Fruit fly (Drosophila melanogaster) whole organism, embryonic: Measurements from ENCODE around the gene Pcyt1.

Experiments
- Asciz ChIP-seq: fragments of 200-800 bp; sonication (Bioruptor generic); optimal IDR thresholded peaks from 2 replicates; lab custom pipeline; 2017; ENCODE audit warnings: missing biosample characterization, mild to moderate bottlenecking, missing genetic modification characterization, missing genetic modification reagents
- Atf-2 ChIP-seq: fragments of 200-800 bp; sonication (Bioruptor generic); optimal IDR thresholded peaks from 2 replicates; lab custom pipeline; 2016; ENCODE audit warnings: missing biosample characterization, missing genetic modification characterization
- Bdp1 ChIP-seq: fragments of 200-800 bp; sonication (Bioruptor generic); optimal IDR thresholded peaks from 3 replicates; lab custom pipeline; 2016; ENCODE audit warnings: missing biosample characterization, missing genetic modification characterization
- CG10267 ChIP-seq: fragments of 200-800 bp; sonication (Bioruptor generic); optimal IDR thresholded peaks from 2 replicates; lab custom pipeline; 2018; ENCODE audit warnings: missing biosample characterization, mild to moderate bottlenecking, missing genetic modification characterization, moderate library complexity
- CG12219 ChIP-seq: fragments of 200-800 bp; sonication (Bioruptor generic); optimal IDR thresholded peaks from 3 replicates; lab custom pipeline; 2018; ENCODE audit warnings: missing biosample characterization, mild to moderate bottlenecking, missing genetic modification characterization
- CG13775 ChIP-seq: fragments of 200-800 bp; sonication (Bioruptor generic); optimal IDR thresholded peaks from 3 replicates; lab custom pipeline; 2017; ENCODE audit warnings: missing biosample characterization, mild to moderate bottlenecking, missing genetic modification characterization
- CG14965 ChIP-seq: fragments of 200-800 bp; sonication (Bioruptor generic); optimal IDR thresholded peaks from 2 replicates; lab custom pipeline; 2016; ENCODE audit warnings: missing biosample characterization, missing genetic modification characterization, borderline replicate concordance
- CG17612 ChIP-seq: fragments of 200-800 bp; sonication (Bioruptor generic); IDR thresholded peaks from 2 replicates; pipeline ENCODE4 v1.3.6; 2022; ENCODE audit warnings: missing biosample characterization, missing genetic modification characterization
- CG18011 ChIP-seq: fragments of 200-800 bp; sonication (Bioruptor generic); optimal IDR thresholded peaks from 2 replicates; lab custom pipeline; 2017; ENCODE audit warnings: missing biosample characterization, missing genetic modification characterization, mild to moderate bottlenecking, moderate library complexity, missing genotype
- CG18262 ChIP-seq: fragments of 200-800 bp; optimal IDR thresholded peaks from 3 replicates; lab custom pipeline; 2019; ENCODE audit warnings: missing biosample characterization, mild to moderate bottlenecking, missing genetic modification characterization, moderate library complexity
- CG18619 ChIP-seq: fragments of 200-800 bp; sonication (Bioruptor generic); optimal IDR thresholded peaks from 3 replicates; lab custom pipeline; 2017; ENCODE audit warnings: missing biosample characterization, mild to moderate bottlenecking, missing genetic modification characterization
- CG18764 ChIP-seq: fragments of 200-800 bp; sonication (Bioruptor generic); optimal IDR thresholded peaks from 3 replicates; lab custom pipeline; 2016; ENCODE audit warnings: missing biosample characterization, missing genetic modification characterization
- CG2129 ChIP-seq: fragments of 200-800 bp; sonication (Bioruptor generic); IDR thresholded peaks from 2 replicates; pipeline ENCODE4 v1.3.6; 2022; ENCODE audit warnings: missing biosample characterization, missing genetic modification characterization; ENCODE audit not compliant: partially characterized antibody
- CG3163 ChIP-seq: fragments of 200-800 bp; sonication (Bioruptor generic); optimal IDR thresholded peaks from 3 replicates; lab custom pipeline; 2016; ENCODE audit warnings: missing biosample characterization, missing genetic modification characterization
- CG32767 ChIP-seq: fragments of 200-800 bp; sonication (Bioruptor generic); IDR thresholded peaks from 2 replicates; pipeline ENCODE4 v1.3.6; 2022; ENCODE audit warnings: missing biosample characterization, missing genetic modification characterization
- CG4360 ChIP-seq: fragments of 200-800 bp; sonication (Bioruptor generic); IDR thresholded peaks from 2 replicates; pipeline ENCODE4 v1.3.6; 2022; ENCODE audit warnings: missing biosample characterization, missing genetic modification characterization
- CG4730 ChIP-seq: fragments of 200-800 bp; sonication (Bioruptor generic); IDR thresholded peaks from 2 replicates; pipeline ENCODE4 v1.3.6; 2022; ENCODE audit warnings: missing biosample characterization, missing genetic modification characterization
- CG4854 ChIP-seq: fragments of 200-800 bp; sonication (Bioruptor generic); optimal IDR thresholded peaks from 2 replicates; lab custom pipeline; 2016; ENCODE audit warnings: missing biosample characterization, missing genetic modification characterization, inconsistent platforms
- CG6683 ChIP-seq: fragments of 200-800 bp; sonication (Bioruptor generic); optimal IDR thresholded peaks from 2 replicates; lab custom pipeline; 2017; ENCODE audit warnings: missing biosample characterization, mild to moderate bottlenecking, missing genetic modification characterization, missing genetic modification reagents
- CG7357 ChIP-seq: fragments of 200-800 bp; sonication (Bioruptor generic); IDR thresholded peaks from 3 replicates; pipeline ENCODE4 v1.3.6; 2022; ENCODE audit warnings: missing biosample characterization, missing genetic modification characterization
- CG8944 ChIP-seq: fragments of 200-800 bp; sonication (Bioruptor generic); optimal IDR thresholded peaks from 3 replicates; lab custom pipeline; 2016; ENCODE audit warnings: missing biosample characterization, missing genetic modification characterization
- CkIIα-i1 ChIP-seq: fragments of 200-800 bp; sonication (Bioruptor generic); IDR thresholded peaks from 2 replicates; pipeline ENCODE4 v1.3.6; 2022; ENCODE audit warnings: missing biosample characterization, missing genetic modification characterization
- Doc2 ChIP-seq: fragments of 200-800 bp; sonication (Bioruptor generic); IDR thresholded peaks from 2 replicates; pipeline ENCODE4 v1.3.6; 2022; ENCODE audit warnings: missing biosample characterization, missing genetic modification characterization
- Ets97D ChIP-seq: fragments of 200-800 bp; sonication (Bioruptor generic); optimal IDR thresholded peaks from 3 replicates; lab custom pipeline; 2016; ENCODE audit warnings: missing biosample characterization, missing genetic modification characterization
- HHEX ChIP-seq: fragments of 200-800 bp; sonication (Bioruptor generic); optimal IDR thresholded peaks from 3 replicates; lab custom pipeline; 2017; ENCODE audit warnings: missing biosample characterization, mild to moderate bottlenecking, missing genetic modification characterization, missing genetic modification reagents
- MESR4 ChIP-seq: fragments of 200-800 bp; sonication (Bioruptor generic); optimal IDR thresholded peaks from 2 replicates; lab custom pipeline; 2018; ENCODE audit warnings: missing biosample characterization, mild to moderate bottlenecking, missing genetic modification characterization, moderate library complexity
- Mes4 ChIP-seq: fragments of 200-800 bp; sonication (Bioruptor generic); optimal IDR thresholded peaks from 2 replicates; lab custom pipeline; 2016; ENCODE audit warnings: missing biosample characterization, missing genetic modification characterization
- Nf-YC ChIP-seq: fragments of 200-800 bp; optimal IDR thresholded peaks from 3 replicates; lab custom pipeline; 2019; ENCODE audit warnings: missing biosample characterization, mild to moderate bottlenecking, missing genetic modification characterization, moderate library complexity
- Oaz ChIP-seq: fragments of 200-800 bp; sonication (Bioruptor generic); IDR thresholded peaks from 2 replicates; pipeline ENCODE4 v1.3.6; 2022; ENCODE audit warnings: missing biosample characterization, missing genetic modification characterization
- Rfx ChIP-seq: fragments of 200-800 bp; sonication (Bioruptor generic); IDR thresholded peaks from 2 replicates; pipeline ENCODE4 v1.3.6; 2022; ENCODE audit warnings: missing biosample characterization, missing genetic modification characterization
- Rx ChIP-seq: fragments of 200-800 bp; sonication (Bioruptor generic); IDR thresholded peaks from 2 replicates; pipeline ENCODE4 v1.3.6; 2022; ENCODE audit warnings: missing biosample characterization, missing genetic modification characterization
- Sry-δ ChIP-seq: fragments of 200-800 bp; sonication (Bioruptor generic); optimal IDR thresholded peaks from 2 replicates; lab custom pipeline; 2016; ENCODE audit warnings: missing biosample characterization, missing genetic modification characterization
- ab ChIP-seq: fragments of 200-800 bp; sonication (Bioruptor generic); optimal IDR thresholded peaks from 2 replicates; lab custom pipeline; 2016; ENCODE audit warnings: missing biosample characterization, missing genetic modification characterization
- ara ChIP-seq: fragments of 200-800 bp; sonication (Bioruptor generic); IDR thresholded peaks from 2 replicates; pipeline ENCODE4 v1.3.6; 2022; ENCODE audit warnings: missing biosample characterization, missing genetic modification characterization
- ci ChIP-seq: fragments of 200-800 bp; sonication (Bioruptor generic); IDR thresholded peaks from 3 replicates; pipeline ENCODE4 v1.3.6; 2022; ENCODE audit warnings: missing biosample characterization, missing genetic modification characterization
- dimm ChIP-seq: fragments of 200-800 bp; sonication (Bioruptor generic); IDR thresholded peaks from 2 replicates; pipeline ENCODE4 v1.3.6; 2022; ENCODE audit warnings: missing biosample characterization, missing genetic modification characterization
- dmrt99B ChIP-seq: fragments of 200-800 bp; sonication (Bioruptor generic); optimal IDR thresholded peaks from 2 replicates; lab custom pipeline; 2018; ENCODE audit warnings: missing biosample characterization, mild to moderate bottlenecking, missing genetic modification characterization, moderate library complexity
- ems ChIP-seq: fragments of 200-800 bp; sonication (Bioruptor generic); optimal IDR thresholded peaks from 3 replicates; lab custom pipeline; 2016; ENCODE audit warnings: missing biosample characterization, missing genetic modification characterization
- ham ChIP-seq: fragments of 200-800 bp; sonication (Bioruptor generic); IDR thresholded peaks from 2 replicates; pipeline ENCODE4 v1.3.6; 2022; ENCODE audit warnings: missing biosample characterization, missing genetic modification characterization
- jumu ChIP-seq: fragments of 200-800 bp; sonication (Bioruptor generic); optimal IDR thresholded peaks from 3 replicates; lab custom pipeline; 2016; ENCODE audit warnings: missing biosample characterization, missing genetic modification characterization
- lab ChIP-seq: fragments of 200-800 bp; sonication (Bioruptor generic); optimal IDR thresholded peaks from 3 replicates; lab custom pipeline; 2017; ENCODE audit warnings: missing biosample characterization, missing genetic modification characterization, mild to moderate bottlenecking, moderate library complexity, missing genetic modification reagents
- mam ChIP-seq: fragments of 200-800 bp; sonication (Bioruptor generic); optimal IDR thresholded peaks from 3 replicates; lab custom pipeline; 2016; ENCODE audit warnings: missing biosample characterization, missing genetic modification characterization
- mirr ChIP-seq: fragments of 200-800 bp; sonication (Bioruptor generic); optimal IDR thresholded peaks from 3 replicates; lab custom pipeline; 2018; ENCODE audit warnings: missing biosample characterization, mild to moderate bottlenecking, missing genetic modification characterization
- ro ChIP-seq: fragments of 200-800 bp; sonication (Bioruptor generic); IDR thresholded peaks from 2 replicates; pipeline ENCODE4 v1.3.6; 2022; ENCODE audit warnings: missing biosample characterization, missing genetic modification characterization
- salm ChIP-seq: fragments of 200-800 bp; sonication (Bioruptor generic); optimal IDR thresholded peaks from 2 replicates; lab custom pipeline; 2018; ENCODE audit warnings: missing biosample characterization, mild to moderate bottlenecking, missing genetic modification characterization
- sens ChIP-seq: fragments of 200-800 bp; sonication (Bioruptor generic); peaks from one replicate; lab custom pipeline; 2016; ENCODE audit warnings: missing biosample characterization, missing genetic modification characterization
- sqz ChIP-seq: fragments of 200-800 bp; sonication (Bioruptor generic); optimal IDR thresholded peaks from 3 replicates; lab custom pipeline; 2018; ENCODE audit warnings: missing biosample characterization, mild to moderate bottlenecking, missing genetic modification characterization
- sr ChIP-seq: fragments of 200-800 bp; sonication (Bioruptor generic); IDR thresholded peaks from 3 replicates; pipeline ENCODE4 v1.3.6; 2022; ENCODE audit warnings: missing biosample characterization, missing genetic modification characterization
- tup ChIP-seq: fragments of 200-800 bp; sonication (Bioruptor generic); optimal IDR thresholded peaks from 2 replicates; lab custom pipeline; 2016; ENCODE audit warnings: missing biosample characterization, mild to moderate bottlenecking, missing genetic modification characterization, moderate library complexity
- tx ChIP-seq: fragments of 200-800 bp; sonication (Bioruptor generic); optimal IDR thresholded peaks from 2 replicates; lab custom pipeline; 2016; ENCODE audit warnings: missing biosample characterization, missing genetic modification characterization
- wdn ChIP-seq: fragments of 200-800 bp; sonication (Bioruptor generic); IDR thresholded peaks from 2 replicates; pipeline ENCODE4 v1.3.6; 2022; ENCODE audit warnings: missing biosample characterization, missing genetic modification characterization

Gene Pcyt1

DNA sequence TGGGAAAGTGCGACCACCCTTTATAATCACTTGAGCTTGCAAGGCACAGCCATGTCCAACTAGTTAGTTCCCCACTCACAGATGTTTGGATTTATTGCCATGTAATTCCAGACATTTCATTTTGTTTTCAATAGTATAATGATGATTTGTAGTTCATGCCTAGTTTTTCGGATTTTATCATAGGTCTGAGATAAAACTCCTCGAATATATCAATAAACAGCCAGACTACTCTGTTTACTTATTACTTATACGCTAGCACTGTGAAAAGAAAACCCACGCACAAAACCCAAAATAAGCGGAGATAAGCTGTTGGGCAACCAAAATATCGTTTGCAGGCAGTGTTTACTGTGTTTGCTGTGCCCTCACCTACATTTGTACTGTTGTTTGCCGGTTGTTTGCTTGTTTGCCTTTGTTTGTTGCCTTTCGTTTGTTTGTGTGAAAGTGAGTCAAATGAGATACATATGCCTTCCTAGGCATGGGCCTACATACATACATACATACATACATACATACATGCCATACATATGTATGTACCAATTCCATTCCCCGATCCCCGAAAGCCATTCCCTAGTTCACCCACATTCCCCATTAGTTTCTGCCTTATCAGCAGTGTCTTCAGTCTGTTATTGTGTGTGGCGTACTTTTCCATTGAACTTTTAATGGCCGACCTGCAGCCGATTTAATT lies 33.4 kb downstream of the Pcyt1 start (continued):
- TF ChIP-seq dimm (GFP tag; lab: Robert Waterston, UW) (no peak), Ets97D (GFP tag; lab: Kevin White, UChicago) (peak; percentile 37), CG14965 (GFP tag; lab: Kevin White, UChicago) (peak; percentile 60), dmrt99B (tag; lab: Kevin White, UChicago) (peak; percentile 82), CG18011 (peak; percentile 36), CG2129 (GFP tag; lab: Robert Waterston, UW) (no peak), sr (GFP tag; lab: Robert Waterston, UW) (peak; percentile 72; the same call in 2 of the 3 replicates), Nf-YC (tag; lab: Kevin White, UChicago) (no peak), lab (GFP tag; lab: Kevin White, UChicago) (peak; percentile 70), Sry-δ (GFP tag; lab: Kevin White, UChicago) (peak; percentile 7), tup (GFP tag; lab: Kevin White, UChicago) (peak; percentile 25), CG4360 (peak; percentile 64), CG10267 (tag; lab: Kevin White, UChicago) (peak; percentile 44), CG12219 (GFP tag; lab: Kevin White, UChicago) (peak; percentile 79), ems (GFP tag; lab: Kevin White, UChicago) (peak; percentile 22), CkIIα-i1 (GFP tag; lab: Robert Waterston, UW) (no peak), mam (GFP tag; lab: Kevin White, UChicago) (peak; percentile 35), tx (GFP tag; lab: Kevin White, UChicago) (no peak), CG18262 (tag; lab: Kevin White, UChicago) (peak; percentile 78), CG6683 (peak; percentile 48), CG18764 (GFP tag; lab: Kevin White, UChicago) (peak; percentile 78), Rfx (GFP tag; lab: Robert Waterston, UW) (peak; percentile 51; the same call in 1 of the 2 replicates), CG18619 (GFP tag; lab: Kevin White, UChicago) (peak; percentile 60), CG3163 (GFP tag; lab: Kevin White, UChicago) (peak; percentile 57), Atf-2 (peak; percentile 52), CG17612 (GFP tag; lab: Robert Waterston, UW) (no peak), MESR4 (GFP tag; lab: Kevin White, UChicago) (peak; percentile 0), ab (no peak), Rx (GFP tag; lab: Robert Waterston, UW) (no peak; the same call in 1 of the 2 replicates), CG32767 (no peak), Asciz (GFP tag; lab: Kevin White, UChicago) (peak; percentile 92), salm (peak; percentile 68), Bdp1 (GFP tag; lab: Kevin White, UChicago) (peak; percentile 58), Oaz (GFP tag; lab: Robert Waterston, UW) (no peak), CG7357 (no peak), CG4730 (GFP tag; lab: Robert Waterston, UW) (peak; percentile 49; the same call in 1 of the 2 replicates), Mes4 (GFP tag; lab: Kevin White, UChicago) (peak; percentile 76), ci (peak; percentile 83), ro (GFP tag; lab: Robert Waterston, UW) (no peak), ham (GFP tag; lab: Robert Waterston, UW) (no peak), Doc2 (no peak), CG4854 (GFP tag; lab: Kevin White, UChicago) (peak; percentile 59), wdn (GFP tag; lab: Robert Waterston, UW) (peak; percentile 38; the same call in 1 of the 2 replicates), CG13775 (peak; percentile 49), sens (GFP tag; lab: Kevin White, UChicago) (peak; percentile 98), ara (GFP tag; lab: Robert Waterston, UW) (peak; percentile 84), mirr (GFP tag; lab: Kevin White, UChicago) (peak; percentile 63), HHEX (peak; percentile 62), CG8944 (peak; percentile 50), jumu (GFP tag; lab: Kevin White, UChicago) (peak; percentile 18), sqz (GFP tag; lab: Kevin White, UChicago) (peak; percentile 76)
